Worm (Caenorhabditis elegans) whole organism, young adult: ENCODE results near the gene T20D3.5.

ENCODE experiments used
- B0035.1 ChIP-seq: sonication (generic microtip); optimal IDR thresholded peaks from 2 replicates; lab custom pipeline; 2016; ENCODE audit warnings: missing genetic modification characterization, mild to moderate bottlenecking, missing compliant biosample characterization, missing genotype, missing genetic modification reagents
- B0336.3 ChIP-seq: fragments of 200-800 bp; sonication (Bioruptor generic); IDR thresholded peaks from 2 replicates; pipeline ENCODE4 v1.3.6; 2022; ENCODE audit warnings: missing genetic modification characterization, missing compliant biosample characterization
- F39B2.1 ChIP-seq: fragments of 200-800 bp; sonication (Bioruptor generic); IDR thresholded peaks from 2 replicates; pipeline ENCODE4 v1.3.6; 2022; ENCODE audit warnings: missing genetic modification reagents, missing genetic modification characterization, missing compliant biosample characterization
- F49E8.2 ChIP-seq: sonication (generic microtip); optimal IDR thresholded peaks from 3 replicates; lab custom pipeline; 2017; ENCODE audit warnings: missing genetic modification characterization, mild to moderate bottlenecking, missing compliant biosample characterization, antibody characterized with exemption, moderate library complexity; ENCODE audit not compliant: insufficient read depth
- F55B11.4 ChIP-seq: sonication (generic microtip); optimal IDR thresholded peaks from 2 replicates; lab custom pipeline; 2016; ENCODE audit warnings: missing compliant biosample characterization, missing genetic modification characterization, borderline replicate concordance; ENCODE audit not compliant: insufficient read depth
- K11D2.4 ChIP-seq: fragments of 200-800 bp; sonication (Bioruptor generic); IDR thresholded peaks from 2 replicates; pipeline ENCODE4 v1.3.6; 2022; ENCODE audit warnings: missing genetic modification reagents, missing genetic modification characterization, missing compliant biosample characterization
- K12H6.12 ChIP-seq: fragments of 200-800 bp; sonication (Bioruptor generic); optimal IDR thresholded peaks from 2 replicates; lab custom pipeline; 2018; ENCODE audit warnings: mild to moderate bottlenecking, missing genetic modification characterization, missing compliant biosample characterization
- Y53G8AR.9 ChIP-seq: fragments of 200-800 bp; sonication (Bioruptor generic); conservative IDR thresholded peaks from 2 replicates; pipeline ENCODE4 v1.3.6; 2022; ENCODE audit warnings: missing genetic modification reagents, missing genetic modification characterization, missing compliant biosample characterization
- Y67H2A.10 ChIP-seq: fragments of 200-800 bp; sonication (Bioruptor generic); conservative IDR thresholded peaks from 2 replicates; pipeline ENCODE4 v1.3.6; 2022; ENCODE audit warnings: missing genetic modification reagents, missing genetic modification characterization, missing compliant biosample characterization
- Y95B8A.8 ChIP-seq: fragments of 200-800 bp; sonication (Bioruptor generic); IDR thresholded peaks from 2 replicates; pipeline ENCODE4 v1.3.6; 2022; ENCODE audit warnings: missing genetic modification reagents, missing genetic modification characterization, missing compliant biosample characterization
- akir-1 ChIP-seq: fragments of 200-800 bp; sonication (Bioruptor generic); optimal IDR thresholded peaks from 2 replicates; lab custom pipeline; 2018; ENCODE audit warnings: mild to moderate bottlenecking, missing genetic modification characterization, moderate library complexity, missing compliant biosample characterization
- ama-1 ChIP-seq, 3 experiments: fragments of 150-350 bp in 1 of 3; sonication (generic microtip) in 2 of 3; optimal IDR thresholded peaks; 2 replicates each; lab custom pipeline; 2014 to 2018; ENCODE audit warnings: missing biosample characterization in 2 of 3, missing genetic modification characterization in 2 of 3, missing genetic modification reagents in 2 of 3
- aptf-2 ChIP-seq: fragments of 200-800 bp; sonication (Bioruptor generic); conservative IDR thresholded peaks from 2 replicates; pipeline ENCODE4 v1.3.6; 2022; ENCODE audit warnings: missing genetic modification reagents, missing genetic modification characterization, missing compliant biosample characterization
- athp-1 ChIP-seq: sonication (generic microtip); optimal IDR thresholded peaks from 2 replicates; lab custom pipeline; 2017; ENCODE audit warnings: mild to moderate bottlenecking, missing genetic modification characterization, missing compliant biosample characterization
- attf-3 ChIP-seq: fragments of 200-800 bp; sonication (Bioruptor generic); conservative IDR thresholded peaks from 2 replicates; pipeline ENCODE4 v1.3.6; 2022; ENCODE audit warnings: missing genetic modification reagents, missing genetic modification characterization, missing compliant biosample characterization
- attf-5 ChIP-seq: fragments of 200-800 bp; sonication (Bioruptor generic); optimal IDR thresholded peaks from 2 replicates; lab custom pipeline; 2018; ENCODE audit warnings: mild to moderate bottlenecking, missing genetic modification characterization, missing compliant biosample characterization
- ccch-3 ChIP-seq: fragments of 200-800 bp; sonication (Bioruptor generic); optimal IDR thresholded peaks from 2 replicates; lab custom pipeline; 2018; ENCODE audit warnings: mild to moderate bottlenecking, missing genetic modification characterization, missing compliant biosample characterization
- cebp-2 ChIP-seq: fragments of 200-800 bp; sonication (Bioruptor generic); IDR thresholded peaks from 2 replicates; pipeline ENCODE4 v1.3.6; 2022; ENCODE audit warnings: missing genetic modification characterization, missing compliant biosample characterization
- dox-1 ChIP-seq: fragments of 200-800 bp; sonication (Bioruptor generic); IDR thresholded peaks from 2 replicates; pipeline ENCODE4 v1.3.6; 2022; ENCODE audit warnings: missing genetic modification reagents, missing genetic modification characterization, missing compliant biosample characterization
- egrh-3 ChIP-seq: fragments of 200-800 bp; sonication (Bioruptor generic); IDR thresholded peaks from 2 replicates; pipeline ENCODE4 v1.3.6; 2022; ENCODE audit warnings: missing genetic modification reagents, missing genetic modification characterization, missing compliant biosample characterization
- fkh-3 ChIP-seq: sonication (generic microtip); optimal IDR thresholded peaks from 2 replicates; lab custom pipeline; 2016; ENCODE audit warnings: mild to moderate bottlenecking, missing genetic modification characterization, missing compliant biosample characterization
- gei-17 ChIP-seq: fragments of 200-800 bp; sonication (Bioruptor generic); optimal IDR thresholded peaks from 2 replicates; lab custom pipeline; 2018; ENCODE audit warnings: mild to moderate bottlenecking, missing genetic modification characterization, missing compliant biosample characterization
- hrde-1 ChIP-seq: sonication (generic microtip); optimal IDR thresholded peaks from 2 replicates; lab custom pipeline; 2016; ENCODE audit warnings: missing genetic modification characterization, mild to moderate bottlenecking, missing compliant biosample characterization, moderate library complexity, missing genotype, missing genetic modification reagents, borderline replicate concordance
- lag-1 ChIP-seq: fragments of 200-800 bp; sonication (Bioruptor generic); IDR thresholded peaks from 2 replicates; pipeline ENCODE4 v1.3.6; 2022; ENCODE audit warnings: missing genetic modification reagents, missing genetic modification characterization, missing compliant biosample characterization
- lin-35 ChIP-seq, 3 experiments: fragments of 150-350 bp in 2 of 3; sonication (generic microtip) in 1 of 3; optimal IDR thresholded peaks; 2 replicates each; lab custom pipeline; 2014 to 2018; ENCODE audit warnings: missing biosample characterization in 3 of 3, missing genetic modification characterization in 3 of 3, missing genetic modification reagents in 3 of 3
- lin-40 ChIP-seq: sonication (generic microtip); optimal IDR thresholded peaks from 2 replicates; lab custom pipeline; 2016; ENCODE audit warnings: missing genetic modification characterization, mild to moderate bottlenecking, missing compliant biosample characterization, missing genotype, missing genetic modification reagents
- lir-1 ChIP-seq: fragments of 200-800 bp; sonication (Bioruptor generic); conservative IDR thresholded peaks from 2 replicates; pipeline ENCODE4 v1.3.6; 2022; ENCODE audit warnings: missing genetic modification reagents, missing genetic modification characterization, missing compliant biosample characterization
- madf-6 ChIP-seq: fragments of 200-800 bp; sonication (Bioruptor generic); IDR thresholded peaks from 2 replicates; pipeline ENCODE4 v1.3.6; 2022; ENCODE audit warnings: missing genetic modification reagents, missing genetic modification characterization, missing compliant biosample characterization
- mcd-1 ChIP-seq: fragments of 200-800 bp; sonication (Bioruptor generic); IDR thresholded peaks from 2 replicates; pipeline ENCODE4 v1.3.6; 2022; ENCODE audit warnings: missing genetic modification reagents, missing genetic modification characterization, missing compliant biosample characterization
- mel-28 ChIP-seq: sonication (generic microtip); optimal IDR thresholded peaks from 2 replicates; lab custom pipeline; 2016; ENCODE audit warnings: borderline replicate concordance, mild to moderate bottlenecking, missing genetic modification characterization, missing compliant biosample characterization
- nhr-179 ChIP-seq: sonication (generic microtip); optimal IDR thresholded peaks from 2 replicates; lab custom pipeline; 2016; ENCODE audit warnings: mild to moderate bottlenecking, missing genetic modification characterization, missing compliant biosample characterization
- nhr-27 ChIP-seq: fragments of 200-800 bp; sonication (Bioruptor generic); optimal IDR thresholded peaks from 2 replicates; lab custom pipeline; 2018; ENCODE audit warnings: mild to moderate bottlenecking, missing genetic modification characterization, moderate library complexity, missing compliant biosample characterization
- pha-4 ChIP-seq: fragments of 150-350 bp; sonication (generic microtip); optimal IDR thresholded peaks from 2 replicates; lab custom pipeline; 2014; ENCODE audit warnings: missing biosample characterization, missing genetic modification reagents, missing genetic modification characterization
- rcor-1 ChIP-seq: fragments of 200-800 bp; sonication (Bioruptor generic); IDR thresholded peaks from 2 replicates; pipeline ENCODE4 v1.3.6; 2022; ENCODE audit warnings: missing genetic modification reagents, missing genetic modification characterization, missing compliant biosample characterization
- sea-2 ChIP-seq: fragments of 200-800 bp; sonication (Bioruptor generic); IDR thresholded peaks from 2 replicates; pipeline ENCODE4 v1.3.6; 2022; ENCODE audit warnings: missing genetic modification characterization, missing compliant biosample characterization
- snpc-1.1 ChIP-seq: sonication (generic microtip); optimal IDR thresholded peaks from 2 replicates; lab custom pipeline; 2017; ENCODE audit warnings: missing genetic modification characterization, mild to moderate bottlenecking, missing compliant biosample characterization, antibody characterized with exemption, moderate library complexity, missing genotype, missing genetic modification reagents; ENCODE audit not compliant: insufficient read depth
- snpc-3.4 ChIP-seq: sonication (generic microtip); optimal IDR thresholded peaks from 2 replicates; lab custom pipeline; 2017; ENCODE audit warnings: missing genetic modification characterization, mild to moderate bottlenecking, missing compliant biosample characterization, antibody characterized with exemption, moderate library complexity, missing genotype, missing genetic modification reagents
- snpc-4 ChIP-seq, 5 experiments: fragments of 150-350 bp in 1 of 5; sonication (generic microtip) in 4 of 5; optimal IDR thresholded peaks; 2 replicates each; lab custom pipeline; 2014 to 2018; ENCODE audit warnings: missing genetic modification characterization in 5 of 5, missing biosample characterization in 3 of 5, antibody characterized with exemption in 2 of 5, mild to moderate bottlenecking in 2 of 5, missing compliant biosample characterization in 2 of 5, missing genotype in 2 of 5, moderate library complexity in 2 of 5, missing genetic modification reagents in 1 of 5
- sptf-2 ChIP-seq: fragments of 200-800 bp; sonication (Bioruptor generic); optimal IDR thresholded peaks from 2 replicates; lab custom pipeline; 2018; ENCODE audit warnings: mild to moderate bottlenecking, missing genetic modification characterization, missing compliant biosample characterization
- tbp1 ChIP-seq: fragments of 200-800 bp; sonication (Bioruptor generic); optimal IDR thresholded peaks from 2 replicates; lab custom pipeline; 2018; ENCODE audit warnings: mild to moderate bottlenecking, missing genetic modification characterization, missing compliant biosample characterization
- tbx-9 ChIP-seq: sonication (generic microtip); optimal IDR thresholded peaks from 2 replicates; lab custom pipeline; 2016; ENCODE audit warnings: borderline replicate concordance, missing genetic modification characterization, inconsistent platforms, missing compliant biosample characterization
- tlf-1 ChIP-seq: fragments of 200-800 bp; sonication (Bioruptor generic); optimal IDR thresholded peaks from 2 replicates; lab custom pipeline; 2018; ENCODE audit warnings: mild to moderate bottlenecking, missing genetic modification characterization, missing compliant biosample characterization
- xnd-1 ChIP-seq: sonication (generic microtip); optimal IDR thresholded peaks from 2 replicates; lab custom pipeline; 2016; ENCODE audit warnings: missing genotype, missing genetic modification reagents, missing genetic modification characterization, missing compliant biosample characterization
- zim-3 ChIP-seq: sonication (generic microtip); optimal IDR thresholded peaks from 2 replicates; lab custom pipeline; 2017; ENCODE audit warnings: mild to moderate bottlenecking, missing genetic modification characterization, moderate library complexity, missing compliant biosample characterization
- ztf-18 ChIP-seq: sonication (generic microtip); optimal IDR thresholded peaks from 2 replicates; lab custom pipeline; 2016; ENCODE audit warnings: missing genotype, mild to moderate bottlenecking, missing genetic modification characterization, missing compliant biosample characterization
- ztf-22 ChIP-seq: fragments of 200-800 bp; sonication (Bioruptor generic); optimal IDR thresholded peaks from 2 replicates; lab custom pipeline; 2018; ENCODE audit warnings: mild to moderate bottlenecking, missing genetic modification characterization, moderate library complexity, missing compliant biosample characterization
- ztf-3 ChIP-seq: fragments of 200-800 bp; sonication (Bioruptor generic); optimal IDR thresholded peaks from 2 replicates; lab custom pipeline; 2018; ENCODE audit warnings: mild to moderate bottlenecking, missing genetic modification characterization, missing compliant biosample characterization

T20D3.5 gene

ce11 chrIV:9322489-9322888, 14.4 kb upstream of the T20D3.5 start (continued):
- TF ChIP-seq attf-3 (GFP tag; lab: Robert Waterston, UW) (no peak), aptf-2 (GFP tag; lab: Robert Waterston, UW) (no peak), cebp-2 (GFP tag; lab: Robert Waterston, UW) (no peak), snpc-3.4 (tag; lab: Kevin White, UChicago) (no peak), fkh-3 (tag; lab: Kevin White, UChicago) (no peak), tbx-9 (tag; lab: Kevin White, UChicago) (no peak), xnd-1 (tag; lab: Kevin White, UChicago) (no peak), egrh-3 (GFP tag; lab: Robert Waterston, UW) (no peak), ccch-3 (GFP tag; lab: Kevin White, UChicago) (no peak), madf-6 (GFP tag; lab: Robert Waterston, UW) (no peak), ztf-3 (no peak), ztf-18 (tag; lab: Kevin White, UChicago) (no peak), F49E8.2 (tag; lab: Kevin White, UChicago) (no peak), snpc-1.1 (tag; lab: Kevin White, UChicago) (no peak), F39B2.1 (no peak), zim-3 (tag; lab: Kevin White, UChicago) (no peak), lag-1 (GFP tag; lab: Robert Waterston, UW) (0 out of 2 replicates have a peak, but pooled peaks have one; percentile 57), Y95B8A.8 (GFP tag; lab: Robert Waterston, UW) (no peak), mel-28 (tag; lab: Kevin White, UChicago) (no peak), lin-35 (GFP tag; optimal IDR thresholded peaks at IDR 0.05; lab: Kevin White, UChicago) (peak in 1 of 3 experiments; percentile 36), attf-5 (GFP tag; lab: Kevin White, UChicago) (no peak), gei-17 (GFP tag; lab: Kevin White, UChicago) (no peak), nhr-27 (no peak), Y67H2A.10 (GFP tag; lab: Robert Waterston, UW) (no peak), B0035.1 (tag; lab: Kevin White, UChicago) (peak; percentile 20), Y53G8AR.9 (GFP tag; lab: Robert Waterston, UW) (0 out of 2 replicates have a peak, but pooled peaks have one; percentile 6), ama-1 (optimal IDR thresholded peaks at IDR 0.05; lab: Kevin White, UChicago) (peak; percentile 66), ama-1 (GFP tag; optimal IDR thresholded peaks at IDR 0.05; lab: Kevin White, UChicago) (no peak), tbp1 (GFP tag; lab: Kevin White, UChicago) (no peak), akir-1 (no peak), hrde-1 (no peak), athp-1 (no peak), sea-2 (GFP tag; lab: Robert Waterston, UW) (no peak), rcor-1 (no peak), sptf-2 (no peak), nhr-179 (no peak), F55B11.4 (tag; lab: Kevin White, UChicago) (no peak), lin-40 (tag; lab: Kevin White, UChicago) (peak; percentile 31), lir-1 (no peak), pha-4 (tag; lab: Kevin White, UChicago) (no peak), dox-1 (peak; percentile 37; the same call in 1 of the 2 replicates), K11D2.4 (GFP tag; lab: Robert Waterston, UW) (no peak), B0336.3 (GFP tag; lab: Robert Waterston, UW) (peak; percentile 68), mcd-1 (GFP tag; lab: Robert Waterston, UW) (no peak), K12H6.12 (no peak), ztf-22 (no peak), snpc-4 (GFP tag; optimal IDR thresholded peaks at IDR 0.05; lab: Kevin White, UChicago) (no peak), snpc-4 (tag; optimal IDR thresholded peaks at IDR 0.05; lab: Kevin White, UChicago) (peak in 1 of 4 experiments; percentile 2), tlf-1 (no peak)
